Worm (Caenorhabditis elegans): ENCODE measurements around the gene exc-12.

ce11 chrIII:13561233-13561632 lies 9.0 kb downstream of the exc-12 start:
- no peak for TF ChIP-seq him-1 (tag; optimal IDR thresholded peaks at IDR 0.05)
- no peak for TF ChIP-seq dao-5 (tag; optimal IDR thresholded peaks at IDR 0.05)
- TF ChIP-seq W03F9.2 (tag; optimal IDR thresholded peaks at IDR 0.05) = no peak

Data from whole organism, L4/young adult.